Worm (Caenorhabditis elegans) whole organism, L4 larva: ENCODE results near the gene K11H12.10.

ENCODE experiments used
- F37D6.2 ChIP-seq: sonication (generic microtip); optimal IDR thresholded peaks from 2 replicates; lab custom pipeline; 2016; ENCODE audit warnings: mild to moderate bottlenecking, missing genetic modification characterization, missing compliant biosample characterization
- aha-1 ChIP-seq: fragments of 150-350 bp; peaks from one replicate; lab custom pipeline; 2014; ENCODE audit warnings: missing biosample characterization, missing genetic modification characterization
- ama-1 ChIP-seq: fragments of 150-350 bp; optimal IDR thresholded peaks from 2 replicates; lab custom pipeline; 2014; ENCODE audit warnings: inconsistent platforms, mixed read lengths
- ceh-20 ChIP-seq: fragments of 200-800 bp; sonication (Bioruptor generic); IDR thresholded peaks from 2 replicates; pipeline ENCODE4 v1.3.6; 2022; ENCODE audit warnings: missing genetic modification reagents, missing genetic modification characterization, missing compliant biosample characterization
- dpl-1 ChIP-seq: fragments of 150-350 bp; optimal IDR thresholded peaks from 2 replicates; lab custom pipeline; 2014; ENCODE audit warnings: missing biosample characterization, missing genetic modification reagents, missing genetic modification characterization
- duxl-1 ChIP-seq: sonication (generic microtip); optimal IDR thresholded peaks from 2 replicates; lab custom pipeline; 2016; ENCODE audit warnings: mild to moderate bottlenecking, missing genetic modification characterization, moderate library complexity, missing compliant biosample characterization; ENCODE audit not compliant: poor library complexity
- fkh-10 ChIP-seq: fragments of 150-350 bp; optimal IDR thresholded peaks from 2 replicates; lab custom pipeline; 2014; ENCODE audit warnings: missing biosample characterization, missing genetic modification reagents, missing genetic modification characterization
- mdl-1 ChIP-seq, 2 experiments: fragments of 150-350 bp in 1 of 2; sonication (generic microtip) in 1 of 2; optimal IDR thresholded peaks; 2 replicates each; lab custom pipeline; 2014 to 2017; ENCODE audit warnings: missing biosample characterization in 2 of 2, missing genetic modification characterization in 2 of 2
- nhr-48 ChIP-seq: sonication (generic microtip); optimal IDR thresholded peaks from 2 replicates; lab custom pipeline; 2016; ENCODE audit warnings: mild to moderate bottlenecking, missing genetic modification characterization, missing compliant biosample characterization
- nhr-6 ChIP-seq: fragments of 150-350 bp; optimal IDR thresholded peaks from 2 replicates; lab custom pipeline; 2014; ENCODE audit warnings: missing biosample characterization, missing genetic modification characterization
- pha-4 ChIP-seq, 2 experiments: fragments of 150-350 bp in 1 of 2; fragments of 200-800 bp in 1 of 2; sonication (Bioruptor generic) in 1 of 2; IDR thresholded peaks in 1 of 2; optimal IDR thresholded peaks in 1 of 2; 2 replicates each; pipeline versions ENCODE4 v1.3.6 to Lab custom; 2014 to 2022; ENCODE audit warnings: missing genetic modification characterization in 2 of 2, missing genetic modification reagents in 2 of 2, missing biosample characterization in 1 of 2, missing compliant biosample characterization in 1 of 2
- pqm-1 ChIP-seq: sonication (generic microtip); optimal IDR thresholded peaks from 2 replicates; lab custom pipeline; 2017; ENCODE audit warnings: missing biosample characterization, missing genetic modification characterization
- snpc-1.2 ChIP-seq: fragments of 200-800 bp; sonication (Bioruptor generic); IDR thresholded peaks from 2 replicates; pipeline ENCODE4 v1.3.6; 2022; ENCODE audit warnings: missing genetic modification reagents, missing genetic modification characterization, missing compliant biosample characterization
- snpc-4 ChIP-seq: fragments of 150-350 bp; optimal IDR thresholded peaks from 2 replicates; lab custom pipeline; 2014; ENCODE audit warnings: missing biosample characterization, missing genetic modification characterization

ce11 chrIV:673313-673712 is 2.6 kb upstream of the K11H12.10 start, which contains the start of gene K11H12.3:
- TF ChIP-seq nhr-48 (tag; lab: Kevin White, UChicago) = no peak
- TF ChIP-seq pha-4 (GFP tag; IDR thresholded peaks at IDR 0.05; lab: Robert Waterston, UW) = no peak
- no peak for TF ChIP-seq pha-4 (tag; optimal IDR thresholded peaks at IDR 0.05; lab: Kevin White, UChicago)
- no peak for TF ChIP-seq aha-1 (tag; lab: Kevin White, UChicago)
- no peak for TF ChIP-seq dpl-1 (GFP tag; lab: Kevin White, UChicago)
- no peak for TF ChIP-seq fkh-10 (GFP tag; lab: Kevin White, UChicago)
- TF ChIP-seq ama-1 (lab: Kevin White, UChicago) = no peak
- no peak for TF ChIP-seq snpc-1.2 (GFP tag; lab: Robert Waterston, UW)
- no peak for TF ChIP-seq nhr-6
- no peak for TF ChIP-seq mdl-1 (tag; optimal IDR thresholded peaks at IDR 0.05; lab: Kevin White, UChicago)
- TF ChIP-seq F37D6.2 (tag; lab: Kevin White, UChicago) = no peak
- TF ChIP-seq ceh-20 (GFP tag; lab: Robert Waterston, UW) = no peak
- TF ChIP-seq snpc-4 (tag; lab: Kevin White, UChicago) = no peak
- TF ChIP-seq duxl-1 (tag; lab: Kevin White, UChicago) = no peak
- peak; percentile 57 for TF ChIP-seq pqm-1 (tag; lab: Kevin White, UChicago)
